Worm (Caenorhabditis elegans) whole organism, dauer: ENCODE measurements around the gene R11G1.11.

Experiments used
- unc-62 ChIP-seq: sonication (generic microtip); optimal IDR thresholded peaks from 2 replicates; lab custom pipeline; 2017; ENCODE audit warnings: missing biosample characterization, missing genetic modification reagents, missing genetic modification characterization

Gene R11G1.11

DNA sequence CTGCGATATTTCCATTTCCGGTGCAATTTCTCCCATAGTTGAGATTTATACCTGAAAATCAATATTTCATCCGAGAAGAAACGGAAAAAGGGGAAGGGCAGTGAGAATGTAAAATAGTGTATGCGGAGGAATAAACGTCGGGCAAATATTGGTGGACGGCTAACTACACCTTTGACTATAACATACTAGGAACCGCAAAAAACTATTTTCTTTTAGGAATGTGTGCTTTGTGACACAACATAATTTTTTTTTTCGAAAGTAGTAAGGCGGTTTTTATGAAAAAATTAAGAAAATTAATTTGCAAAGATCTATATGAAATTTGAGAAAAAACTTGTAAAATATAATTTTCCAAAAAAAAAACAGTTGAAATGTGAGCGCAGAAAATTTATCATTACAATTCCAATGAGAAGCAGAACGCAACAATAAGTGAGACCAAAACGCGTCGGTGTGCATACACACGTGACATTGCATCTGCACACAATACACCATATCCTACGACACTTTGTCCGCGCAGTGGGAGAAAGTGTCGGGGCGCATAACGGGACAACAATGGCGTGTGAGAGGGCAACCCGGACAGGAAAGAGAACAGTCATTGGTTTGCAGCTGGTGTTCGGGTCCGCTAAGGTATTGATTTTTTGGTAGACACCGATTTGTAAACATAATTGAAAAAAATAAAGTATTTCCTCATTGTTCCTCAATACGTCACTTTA, 4.5 kb upstream of the R11G1.11 start, which contains the start of the genes sax-1 and R11G1.2:
sax-1 (minus strand) TSS at position 51 of the 710 bp plus-strand sequence.
R11G1.2 (plus strand) TSS at position 515 of the 710 bp plus-strand sequence.
- TF ChIP-seq unc-62 (GFP tag; lab: Kevin White, UChicago), result no peak

DNA sequence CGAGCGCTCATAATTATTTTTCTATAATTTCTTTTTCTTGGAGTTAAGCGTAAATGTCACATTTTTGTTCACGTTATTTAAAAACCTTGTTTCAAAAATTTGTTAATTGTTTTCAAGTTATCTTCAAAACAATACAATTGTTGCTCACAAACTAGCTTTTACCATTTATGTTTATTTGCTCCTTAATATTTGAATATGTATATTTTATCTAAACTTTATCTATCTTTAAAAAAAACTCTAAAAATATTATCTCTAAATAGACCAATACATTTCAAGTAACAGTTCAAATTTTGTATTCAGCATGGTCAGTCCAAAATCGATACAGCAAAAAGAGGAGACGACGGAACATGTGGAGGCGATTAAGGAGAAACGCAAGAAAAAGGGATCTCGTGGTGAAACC, 1.2 kb downstream of the R11G1.11 start, which contains the start of gene R11G1.7:
R11G1.7 (plus strand) TSS at position 301 of the 400 bp plus-strand sequence.
- TF ChIP-seq unc-62 (GFP tag; lab: Kevin White, UChicago), result no peak

DNA sequence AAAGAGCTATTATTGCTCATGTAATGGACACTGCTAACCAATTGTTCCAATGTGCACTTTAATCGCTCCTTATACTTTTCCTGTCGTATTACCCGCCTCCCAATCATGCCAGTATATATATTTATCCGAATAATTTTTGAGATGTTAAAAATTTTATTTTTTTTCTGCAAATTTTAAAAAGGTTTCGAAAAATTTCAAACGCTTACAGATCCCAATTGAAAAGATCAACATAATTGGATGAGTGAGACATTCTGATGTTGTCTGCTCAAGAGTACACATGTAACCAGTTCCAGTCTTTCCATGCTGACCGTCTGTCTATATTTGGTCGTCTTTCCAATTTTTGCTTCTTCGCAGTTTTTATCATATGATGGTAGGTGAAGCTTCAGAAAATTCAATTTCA, 4.5 kb downstream of the R11G1.11 start, which contains the start of gene R11G1.1:
R11G1.1 (plus strand) TSS at position 301 of the 400 bp plus-strand sequence.
- TF ChIP-seq unc-62 (GFP tag; lab: Kevin White, UChicago), result no peak

DNA sequence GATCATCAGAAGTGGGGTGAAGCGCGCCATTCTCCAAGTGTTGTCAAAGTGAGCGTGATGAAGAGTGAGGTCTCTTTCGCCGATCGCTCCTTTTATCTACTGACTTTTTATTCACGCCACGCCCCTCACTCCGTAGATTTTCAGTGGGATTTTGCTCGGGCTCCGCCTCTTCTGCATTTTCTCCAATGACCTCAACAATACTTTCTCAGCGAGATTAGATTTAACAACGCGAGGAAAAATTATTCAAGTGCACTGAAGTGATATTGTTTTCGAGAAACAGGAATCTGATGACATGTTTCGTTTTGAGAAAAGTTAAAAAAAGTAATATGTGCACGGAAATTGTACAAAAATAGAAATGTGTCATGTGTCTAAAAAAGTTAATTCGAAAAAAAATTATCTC, 14.1 kb downstream of the R11G1.11 start, which contains the start of gene snet-1:
snet-1 (minus strand) TSS at position 101 of the 400 bp plus-strand sequence.
- TF ChIP-seq unc-62 (GFP tag; lab: Kevin White, UChicago), result no peak

DNA sequence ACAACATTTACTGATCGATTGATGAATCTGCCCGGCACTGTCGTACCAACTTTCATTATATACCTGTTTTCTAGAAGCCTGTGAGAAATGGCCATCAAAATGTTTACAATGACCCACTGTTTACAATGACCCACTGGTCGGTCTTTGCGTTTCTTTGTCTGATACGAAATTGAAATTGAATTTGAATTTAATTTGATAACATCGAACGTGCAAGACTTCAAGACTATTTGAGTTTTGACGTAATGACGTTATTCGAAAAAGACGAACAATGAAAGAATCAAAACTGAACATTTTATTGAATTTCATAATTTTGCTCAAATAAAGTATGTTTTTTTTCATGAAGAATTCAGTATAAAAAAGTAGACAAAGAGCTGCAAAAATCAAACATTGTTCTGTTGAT, 17.3 kb downstream of the R11G1.11 start, which contains the start of gene C02F12.5:
C02F12.5 (minus strand) TSS at position 101 of the 400 bp plus-strand sequence.
- TF ChIP-seq unc-62 (GFP tag; lab: Kevin White, UChicago), result no peak

ce11 chrX:3673584-3674108, 18.9 kb downstream of the R11G1.11 start, which contains the start of gene ceh-63:
Gene ceh-63 (minus strand): TSS chrX:3674058.
- no peak for TF ChIP-seq unc-62 (GFP tag; lab: Kevin White, UChicago)

ce11 chrX:3678507-3679175, 23.9 kb downstream of the R11G1.11 start, which contains the start of gene tag-52:
Gene tag-52 (minus strand): TSS chrX:3678557.
- no peak for TF ChIP-seq unc-62 (GFP tag; lab: Kevin White, UChicago)

DNA sequence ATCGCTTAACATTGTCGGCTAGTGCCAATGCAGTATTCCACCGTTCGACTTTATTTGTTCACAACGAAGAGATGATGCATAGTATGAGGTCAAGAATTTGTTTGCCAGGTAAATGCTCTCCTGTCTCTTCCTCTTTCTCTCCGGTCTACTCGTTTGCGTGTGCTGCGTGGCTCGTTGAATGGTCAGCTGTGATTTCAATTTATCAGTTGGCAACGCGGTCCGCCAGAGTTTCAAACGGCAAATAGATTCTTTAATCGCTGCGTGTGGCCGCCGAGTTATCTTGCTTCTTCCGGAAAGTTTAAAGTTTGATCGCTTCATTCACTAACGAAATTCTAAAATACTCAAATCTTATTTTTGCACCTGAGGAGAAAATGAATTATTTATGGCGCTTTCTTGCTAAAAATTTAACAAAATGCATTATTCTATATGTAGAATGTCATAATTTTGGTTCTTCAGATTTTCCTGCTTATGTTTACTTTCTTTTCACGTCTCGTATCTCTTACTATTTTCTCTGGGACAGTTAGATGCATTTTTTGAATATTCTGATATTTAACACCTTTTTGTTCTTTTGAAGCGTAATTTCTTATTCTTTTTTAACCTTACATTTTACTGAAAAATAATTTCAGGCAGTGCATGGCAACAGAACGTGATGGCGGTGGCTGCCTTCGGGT, 26.0 kb downstream of the R11G1.11 start, which contains the start of gene tsp-17:
tsp-17 (plus strand) TSS at position 621 of the 671 bp plus-strand sequence.
- TF ChIP-seq unc-62 (GFP tag; lab: Kevin White, UChicago), result no peak

ce11 chrX:3683060-3683459, 28.3 kb downstream of the R11G1.11 start:
- TF ChIP-seq unc-62 (GFP tag; lab: Kevin White, UChicago), result no peak

- TF ChIP-seq unc-62 (GFP tag; lab: Kevin White, UChicago), result no peak
Observed at ce11 chrX:3686420-3686819, 31.7 kb downstream of the R11G1.11 start.

ce11 chrX:3689155-3689719, 34.5 kb downstream of the R11G1.11 start, which contains the start of gene tag-278:
Gene tag-278 (minus strand): TSS chrX:3689205.
- no peak for TF ChIP-seq unc-62 (GFP tag; lab: Kevin White, UChicago)

DNA sequence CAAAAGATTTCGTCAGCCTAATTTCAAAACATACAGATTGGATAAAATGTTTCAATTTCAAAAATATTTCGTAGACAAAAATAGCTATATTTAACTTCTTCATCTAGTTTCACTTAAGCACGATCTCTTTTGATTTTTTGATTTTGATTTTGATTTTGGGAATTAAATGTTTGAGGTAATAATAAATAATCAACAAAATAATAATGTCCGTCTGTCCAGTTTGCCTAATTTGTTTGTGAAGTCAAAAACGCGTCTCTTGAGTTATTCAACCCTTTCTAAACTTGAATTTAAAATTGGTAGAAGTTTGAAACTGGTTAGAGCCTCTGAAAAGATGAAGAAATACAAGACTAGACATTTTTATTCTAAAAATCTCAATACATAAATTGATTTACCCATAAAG, 35.1 kb downstream of the R11G1.11 start:
- TF ChIP-seq unc-62 (GFP tag; lab: Kevin White, UChicago), result no peak

DNA sequence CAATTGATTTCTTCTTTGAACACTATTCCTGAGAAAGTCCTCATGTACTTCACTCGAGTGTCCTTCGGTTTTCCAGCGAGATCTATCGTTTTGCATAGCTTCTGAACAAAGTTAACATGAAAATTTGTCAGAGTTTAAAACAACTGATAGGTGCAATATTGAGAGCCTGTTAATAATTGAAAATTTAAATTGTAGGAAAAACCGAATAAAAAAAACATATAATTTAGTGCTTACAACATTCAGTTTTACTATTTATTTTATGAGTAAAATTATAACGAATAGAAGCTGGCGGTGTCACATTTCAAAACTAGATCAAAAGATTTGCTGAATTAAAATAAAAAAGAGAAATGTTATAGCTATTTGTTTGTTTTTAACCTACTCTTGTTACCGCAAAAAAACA, 38.4 kb downstream of the R11G1.11 start, which contains the start of gene C02F12.8:
C02F12.8 (minus strand) TSS at position 101 of the 400 bp plus-strand sequence.
- no peak for TF ChIP-seq unc-62 (GFP tag; lab: Kevin White, UChicago)

- TF ChIP-seq unc-62 (GFP tag; lab: Kevin White, UChicago), result no peak
Observed at ce11 chrX:3694172-3694571, 39.4 kb downstream of the R11G1.11 start.

- no peak for TF ChIP-seq unc-62 (GFP tag; lab: Kevin White, UChicago)
Observed at ce11 chrX:3695826-3696225, 41.1 kb downstream of the R11G1.11 start.
